Fruit fly (Drosophila melanogaster): ENCODE measurements around the gene CG43133.

- TF ChIP-seq CG14711 (tag; optimal IDR thresholded peaks at IDR 0.05) (no peak), Clk (GFP tag; optimal IDR thresholded peaks at IDR 0.05) (no peak), CG1620 (GFP tag; optimal IDR thresholded peaks at IDR 0.05) (no peak), CG33017 (tag; optimal IDR thresholded peaks at IDR 0.05) (no peak), pad (GFP tag; optimal IDR thresholded peaks at IDR 0.05) (no peak), Hr96 (GFP tag; optimal IDR thresholded peaks at IDR 0.05) (no peak), Mnt (GFP tag; optimal IDR thresholded peaks at IDR 0.05) (no peak), kay (GFP tag; ENCODE audit: borderline replicate concordance) (no peak), CG5204 (GFP tag; optimal IDR thresholded peaks at IDR 0.05) (no peak), ovo (GFP tag; optimal IDR thresholded peaks at IDR 0.05) (no peak)
Observed at dm6 chrX:18090333-18090732, 39.6 kb downstream of the CG43133 start, which contains the start of gene Swt1.

Measured in whole organism, adult.